Worm (Caenorhabditis elegans) whole organism, young adult: ENCODE measurements around the gene C34E11.4.

ENCODE experiments used
- B0019.2 ChIP-seq: fragments of 200-800 bp; sonication (Bioruptor generic); conservative IDR thresholded peaks from 2 replicates; pipeline ENCODE4 v1.3.6; 2022; ENCODE audit warnings: missing genetic modification reagents, missing genetic modification characterization, missing compliant biosample characterization
- D2030.7 ChIP-seq: fragments of 200-800 bp; sonication (Bioruptor generic); IDR thresholded peaks from 2 replicates; pipeline ENCODE4 v1.3.6; 2022; ENCODE audit warnings: missing genetic modification reagents, missing genetic modification characterization, missing compliant biosample characterization
- F22D6.2 ChIP-seq: sonication (generic microtip); optimal IDR thresholded peaks from 2 replicates; lab custom pipeline; 2016; ENCODE audit warnings: mild to moderate bottlenecking, missing genetic modification characterization, missing compliant biosample characterization
- F33H1.4 ChIP-seq: fragments of 200-800 bp; sonication (Bioruptor generic); IDR thresholded peaks from 2 replicates; pipeline ENCODE4 v1.3.6; 2022; ENCODE audit warnings: missing genetic modification reagents, missing genetic modification characterization, missing compliant biosample characterization
- F49E8.2 ChIP-seq: sonication (generic microtip); optimal IDR thresholded peaks from 3 replicates; lab custom pipeline; 2017; ENCODE audit warnings: missing genetic modification characterization, mild to moderate bottlenecking, missing compliant biosample characterization, antibody characterized with exemption, moderate library complexity; ENCODE audit not compliant: insufficient read depth
- K12H6.12 ChIP-seq: fragments of 200-800 bp; sonication (Bioruptor generic); optimal IDR thresholded peaks from 2 replicates; lab custom pipeline; 2018; ENCODE audit warnings: mild to moderate bottlenecking, missing genetic modification characterization, missing compliant biosample characterization
- T07F8.4 ChIP-seq: sonication (generic microtip); optimal IDR thresholded peaks from 2 replicates; lab custom pipeline; 2016; ENCODE audit warnings: mild to moderate bottlenecking, missing genetic modification characterization, moderate library complexity, missing compliant biosample characterization
- T26A5.8 ChIP-seq: sonication (generic microtip); optimal IDR thresholded peaks from 2 replicates; lab custom pipeline; 2016; ENCODE audit warnings: missing genetic modification characterization, missing compliant biosample characterization
- Y53F4B.3 ChIP-seq: fragments of 200-800 bp; sonication (Bioruptor generic); IDR thresholded peaks from 2 replicates; pipeline ENCODE4 v1.3.6; 2022; ENCODE audit warnings: missing genetic modification reagents, missing genetic modification characterization, missing compliant biosample characterization
- Y53G8AR.9 ChIP-seq: fragments of 200-800 bp; sonication (Bioruptor generic); conservative IDR thresholded peaks from 2 replicates; pipeline ENCODE4 v1.3.6; 2022; ENCODE audit warnings: missing genetic modification reagents, missing genetic modification characterization, missing compliant biosample characterization
- ZK185.1 ChIP-seq: sonication (generic microtip); optimal IDR thresholded peaks from 2 replicates; lab custom pipeline; 2016; ENCODE audit warnings: mild to moderate bottlenecking, missing genetic modification characterization, missing compliant biosample characterization; ENCODE audit not compliant: poor library complexity, severe bottlenecking
- aptf-2 ChIP-seq: fragments of 200-800 bp; sonication (Bioruptor generic); conservative IDR thresholded peaks from 2 replicates; pipeline ENCODE4 v1.3.6; 2022; ENCODE audit warnings: missing genetic modification reagents, missing genetic modification characterization, missing compliant biosample characterization
- atf-7 ChIP-seq: sonication (generic microtip); optimal IDR thresholded peaks from 2 replicates; lab custom pipeline; 2017; ENCODE audit warnings: mild to moderate bottlenecking, missing genetic modification characterization, missing compliant biosample characterization
- attf-6 ChIP-seq: fragments of 200-800 bp; sonication (Bioruptor generic); IDR thresholded peaks from 2 replicates; pipeline ENCODE4 v1.3.6; 2022; ENCODE audit warnings: missing genetic modification reagents, missing genetic modification characterization, missing compliant biosample characterization
- bed-1 ChIP-seq: fragments of 200-800 bp; sonication (Bioruptor generic); IDR thresholded peaks from 2 replicates; pipeline ENCODE4 v1.3.6; 2022; ENCODE audit warnings: missing genetic modification reagents, missing genetic modification characterization, missing compliant biosample characterization
- cebp-1 ChIP-seq, 2 experiments: fragments of 200-800 bp in 1 of 2; sonication (Bioruptor generic) in 1 of 2; sonication (generic microtip) in 1 of 2; IDR thresholded peaks in 1 of 2; optimal IDR thresholded peaks in 1 of 2; 2 replicates each; pipeline versions ENCODE4 v1.3.6 to Lab custom; 2017 to 2022; ENCODE audit warnings: missing compliant biosample characterization in 2 of 2, missing genetic modification characterization in 2 of 2, mild to moderate bottlenecking in 1 of 2, missing genetic modification reagents in 1 of 2, moderate library complexity in 1 of 2
- ceh-58 ChIP-seq: fragments of 200-800 bp; sonication (Bioruptor generic); IDR thresholded peaks from 2 replicates; pipeline ENCODE4 v1.3.6; 2022; ENCODE audit warnings: missing genetic modification characterization, missing compliant biosample characterization
- ceh-79 ChIP-seq: sonication (generic microtip); optimal IDR thresholded peaks from 2 replicates; lab custom pipeline; 2017; ENCODE audit warnings: mild to moderate bottlenecking, missing genetic modification characterization, missing compliant biosample characterization
- ceh-91 ChIP-seq: fragments of 200-800 bp; sonication (Bioruptor generic); IDR thresholded peaks from 2 replicates; pipeline ENCODE4 v1.3.6; 2022; ENCODE audit warnings: missing genetic modification reagents, missing genetic modification characterization, missing compliant biosample characterization
- dox-1 ChIP-seq: fragments of 200-800 bp; sonication (Bioruptor generic); IDR thresholded peaks from 2 replicates; pipeline ENCODE4 v1.3.6; 2022; ENCODE audit warnings: missing genetic modification reagents, missing genetic modification characterization, missing compliant biosample characterization
- egl-44 ChIP-seq: fragments of 200-800 bp; sonication (Bioruptor generic); IDR thresholded peaks from 2 replicates; pipeline ENCODE4 v1.3.6; 2022; ENCODE audit warnings: missing genetic modification reagents, missing genetic modification characterization, missing compliant biosample characterization
- ekl-4 ChIP-seq: fragments of 200-800 bp; sonication (Bioruptor generic); IDR thresholded peaks from 2 replicates; pipeline ENCODE4 v1.3.6; 2022; ENCODE audit warnings: missing genetic modification reagents, missing genetic modification characterization, missing compliant biosample characterization
- gei-17 ChIP-seq: fragments of 200-800 bp; sonication (Bioruptor generic); optimal IDR thresholded peaks from 2 replicates; lab custom pipeline; 2018; ENCODE audit warnings: mild to moderate bottlenecking, missing genetic modification characterization, missing compliant biosample characterization
- hlh-12 ChIP-seq: sonication (generic microtip); optimal IDR thresholded peaks from 2 replicates; lab custom pipeline; 2016; ENCODE audit warnings: missing genetic modification characterization, missing compliant biosample characterization
- lin-35 ChIP-seq, 3 experiments: fragments of 150-350 bp in 2 of 3; sonication (generic microtip) in 1 of 3; optimal IDR thresholded peaks; 2 replicates each; lab custom pipeline; 2014 to 2018; ENCODE audit warnings: missing biosample characterization in 3 of 3, missing genetic modification characterization in 3 of 3, missing genetic modification reagents in 3 of 3
- lin-40 ChIP-seq: sonication (generic microtip); optimal IDR thresholded peaks from 2 replicates; lab custom pipeline; 2016; ENCODE audit warnings: missing genetic modification characterization, mild to moderate bottlenecking, missing compliant biosample characterization, missing genotype, missing genetic modification reagents
- lin-54 ChIP-seq: fragments of 200-800 bp; sonication (Bioruptor generic); optimal IDR thresholded peaks from 2 replicates; lab custom pipeline; 2018; ENCODE audit warnings: mild to moderate bottlenecking, missing genetic modification characterization, missing compliant biosample characterization
- mcd-1 ChIP-seq: fragments of 200-800 bp; sonication (Bioruptor generic); IDR thresholded peaks from 2 replicates; pipeline ENCODE4 v1.3.6; 2022; ENCODE audit warnings: missing genetic modification reagents, missing genetic modification characterization, missing compliant biosample characterization
- nfya-2 ChIP-seq: fragments of 200-800 bp; sonication (Bioruptor generic); IDR thresholded peaks from 2 replicates; pipeline ENCODE4 v1.3.6; 2022; ENCODE audit warnings: missing genetic modification reagents, missing genetic modification characterization, missing compliant biosample characterization
- nhr-120 ChIP-seq: fragments of 200-800 bp; sonication (Bioruptor generic); IDR thresholded peaks from 2 replicates; pipeline ENCODE4 v1.3.6; 2022; ENCODE audit warnings: missing genetic modification characterization, missing compliant biosample characterization
- nhr-27 ChIP-seq: fragments of 200-800 bp; sonication (Bioruptor generic); optimal IDR thresholded peaks from 2 replicates; lab custom pipeline; 2018; ENCODE audit warnings: mild to moderate bottlenecking, missing genetic modification characterization, moderate library complexity, missing compliant biosample characterization
- pbrm-1 ChIP-seq: fragments of 200-800 bp; sonication (Bioruptor generic); IDR thresholded peaks from 2 replicates; pipeline ENCODE4 v1.3.6; 2022; ENCODE audit warnings: missing genetic modification reagents, missing genetic modification characterization, missing compliant biosample characterization
- repo-1 ChIP-seq: sonication (generic microtip); optimal IDR thresholded peaks from 2 replicates; lab custom pipeline; 2017; ENCODE audit warnings: mild to moderate bottlenecking, missing genetic modification characterization, missing compliant biosample characterization
- sdz-38 ChIP-seq: sonication (generic microtip); optimal IDR thresholded peaks from 2 replicates; lab custom pipeline; 2016; ENCODE audit warnings: missing genotype, missing genetic modification characterization, missing compliant biosample characterization
- snpc-1.1 ChIP-seq: sonication (generic microtip); optimal IDR thresholded peaks from 2 replicates; lab custom pipeline; 2017; ENCODE audit warnings: missing genetic modification characterization, mild to moderate bottlenecking, missing compliant biosample characterization, antibody characterized with exemption, moderate library complexity, missing genotype, missing genetic modification reagents; ENCODE audit not compliant: insufficient read depth
- sptf-2 ChIP-seq: fragments of 200-800 bp; sonication (Bioruptor generic); optimal IDR thresholded peaks from 2 replicates; lab custom pipeline; 2018; ENCODE audit warnings: mild to moderate bottlenecking, missing genetic modification characterization, missing compliant biosample characterization
- unc-130 ChIP-seq: sonication (generic microtip); optimal IDR thresholded peaks from 2 replicates; lab custom pipeline; 2016; ENCODE audit warnings: missing genetic modification reagents, missing genetic modification characterization, missing compliant biosample characterization
- unc-62 ChIP-seq: fragments of 150-350 bp; optimal IDR thresholded peaks from 2 replicates; lab custom pipeline; 2014; ENCODE audit warnings: missing biosample characterization, missing genetic modification reagents, missing genetic modification characterization
- xnd-1 ChIP-seq: sonication (generic microtip); optimal IDR thresholded peaks from 2 replicates; lab custom pipeline; 2016; ENCODE audit warnings: missing genotype, missing genetic modification reagents, missing genetic modification characterization, missing compliant biosample characterization
- zfh-2 ChIP-seq: fragments of 200-800 bp; sonication (Bioruptor generic); conservative IDR thresholded peaks from 2 replicates; pipeline ENCODE4 v1.3.6; 2022; ENCODE audit warnings: missing genetic modification reagents, missing genetic modification characterization, missing compliant biosample characterization
- ztf-22 ChIP-seq: fragments of 200-800 bp; sonication (Bioruptor generic); optimal IDR thresholded peaks from 2 replicates; lab custom pipeline; 2018; ENCODE audit warnings: mild to moderate bottlenecking, missing genetic modification characterization, moderate library complexity, missing compliant biosample characterization
- ztf-26 ChIP-seq: sonication (generic microtip); optimal IDR thresholded peaks from 2 replicates; lab custom pipeline; 2017; ENCODE audit warnings: missing genetic modification characterization, missing compliant biosample characterization
- ztf-28 ChIP-seq: fragments of 200-800 bp; sonication (Bioruptor generic); IDR thresholded peaks from 2 replicates; pipeline ENCODE4 v1.3.6; 2022; ENCODE audit warnings: missing genetic modification reagents, missing genetic modification characterization, missing compliant biosample characterization
- ztf-6 ChIP-seq: fragments of 200-800 bp; sonication (Bioruptor generic); IDR thresholded peaks from 2 replicates; pipeline ENCODE4 v1.3.6; 2022; ENCODE audit warnings: missing genetic modification reagents, missing genetic modification characterization, missing compliant biosample characterization

C34E11.4 gene

DNA sequence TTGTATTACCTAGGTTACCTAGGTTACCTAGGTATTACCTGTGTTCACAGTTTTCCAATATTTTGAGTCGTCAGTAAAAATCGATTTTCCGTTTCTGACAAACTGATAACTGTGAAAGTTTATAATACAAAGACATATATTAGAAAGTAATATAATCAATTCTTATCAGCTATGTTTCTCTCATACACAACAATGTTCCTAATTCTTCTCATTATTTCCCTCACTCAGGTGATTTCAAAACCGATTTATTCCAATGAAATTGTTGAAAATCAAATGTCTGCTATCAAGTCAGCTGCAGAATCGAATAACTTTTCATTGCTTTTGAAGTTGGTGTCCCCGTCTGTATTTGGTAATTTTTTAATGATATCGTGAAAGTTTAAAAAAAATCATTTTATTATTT lies at the start of gene C34E11.4:
C34E11.4 (plus strand) TSS at position 154 of the 400 bp plus-strand sequence.
- TF ChIP-seq ztf-28 (no peak), repo-1 (tag; lab: Kevin White, UChicago) (no peak), ceh-58 (GFP tag; lab: Robert Waterston, UW) (no peak), nhr-120 (no peak), lin-40 (no peak), F33H1.4 (GFP tag; lab: Robert Waterston, UW) (no peak), T07F8.4 (tag; lab: Kevin White, UChicago) (no peak), unc-130 (GFP tag; lab: Kevin White, UChicago) (no peak), F22D6.2 (tag; lab: Kevin White, UChicago) (no peak), Y53G8AR.9 (GFP tag; lab: Robert Waterston, UW) (no peak), aptf-2 (GFP tag; lab: Robert Waterston, UW) (no peak), F49E8.2 (tag; lab: Kevin White, UChicago) (no peak), D2030.7 (no peak)

DNA sequence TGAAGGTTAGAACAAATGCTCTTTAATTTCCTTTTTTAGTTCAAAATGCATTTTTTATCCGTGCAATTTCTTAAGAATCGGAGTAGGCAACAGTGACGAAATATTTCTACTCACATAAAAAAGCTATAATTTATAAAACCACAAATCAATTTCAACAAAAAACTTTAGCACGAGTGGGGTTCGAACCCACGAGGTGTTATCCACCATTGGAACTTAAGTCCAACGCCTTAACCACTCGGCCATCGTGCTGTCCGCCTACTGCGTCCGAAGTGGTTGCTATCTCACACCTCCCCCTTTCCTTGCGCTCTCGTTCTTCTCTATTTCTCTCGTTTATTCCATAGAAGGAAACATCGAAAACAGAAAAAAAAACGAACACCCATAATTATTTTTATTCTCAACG lies 46.3 kb upstream of the C34E11.4 start:
- TF ChIP-seq unc-130 (GFP tag; lab: Kevin White, UChicago), result peak; percentile 48
- peak; percentile 59 for TF ChIP-seq lin-54 (GFP tag; lab: Kevin White, UChicago)
- TF ChIP-seq sdz-38 (tag; lab: Kevin White, UChicago), result no peak
- peak; percentile 36 for TF ChIP-seq snpc-1.1 (tag; lab: Kevin White, UChicago)
- TF ChIP-seq Y53G8AR.9 (GFP tag; lab: Robert Waterston, UW), result no peak; the same call in 1 of the 2 replicates
- TF ChIP-seq atf-7 (tag; lab: Kevin White, UChicago), result peak; percentile 62
- no peak for TF ChIP-seq unc-62 (GFP tag; lab: Kevin White, UChicago)
- 0 out of 2 replicates have a peak, but pooled peaks have one; percentile 70 for TF ChIP-seq nfya-2 (GFP tag; lab: Robert Waterston, UW)
- peak; percentile 80 for TF ChIP-seq egl-44 (GFP tag; lab: Robert Waterston, UW)
- peak; percentile 53; the same call in 1 of the 2 replicates for TF ChIP-seq cebp-1 (GFP tag; IDR thresholded peaks at IDR 0.05; lab: Robert Waterston, UW)
- TF ChIP-seq cebp-1 (tag; optimal IDR thresholded peaks at IDR 0.05; lab: Kevin White, UChicago), result no peak
- peak; percentile 68 for TF ChIP-seq mcd-1
- peak; percentile 55; the same call in 1 of the 2 replicates for TF ChIP-seq B0019.2
- TF ChIP-seq D2030.7, result peak; percentile 76
- 0 out of 2 replicates have a peak, but pooled peaks have one; percentile 48 for TF ChIP-seq bed-1
- TF ChIP-seq ekl-4 (GFP tag; lab: Robert Waterston, UW), result peak; percentile 67; the same call in 1 of the 2 replicates
- peak; percentile 64 for TF ChIP-seq ztf-26 (tag; lab: Kevin White, UChicago)
- TF ChIP-seq dox-1, result no peak; the same call in 1 of the 2 replicates
- TF ChIP-seq lin-35 (GFP tag; optimal IDR thresholded peaks at IDR 0.05; lab: Kevin White, UChicago), result peak in 1 of 3 experiments; percentile 58
- peak; percentile 70; the same call in 1 of the 2 replicates for TF ChIP-seq ztf-6 (GFP tag; lab: Robert Waterston, UW)
- peak; percentile 64 for TF ChIP-seq K12H6.12 (tag; lab: Kevin White, UChicago)
- TF ChIP-seq sptf-2 (GFP tag; lab: Kevin White, UChicago), result peak; percentile 69
- peak; percentile 75 for TF ChIP-seq ZK185.1
- peak; percentile 71 for TF ChIP-seq T26A5.8 (tag; lab: Kevin White, UChicago)
- TF ChIP-seq zfh-2 (GFP tag; lab: Robert Waterston, UW), result no peak
- TF ChIP-seq xnd-1 (tag; lab: Kevin White, UChicago), result no peak
- peak; percentile 90 for TF ChIP-seq T07F8.4 (tag; lab: Kevin White, UChicago)
- TF ChIP-seq gei-17 (GFP tag; lab: Kevin White, UChicago), result peak; percentile 64
- TF ChIP-seq ztf-28, result peak; percentile 89; the same call in 1 of the 2 replicates
- TF ChIP-seq Y53F4B.3 (GFP tag; lab: Robert Waterston, UW), result peak; percentile 73
- TF ChIP-seq nhr-27 (tag; lab: Kevin White, UChicago), result peak; percentile 35
- peak; percentile 87 for TF ChIP-seq hlh-12
- peak; percentile 96 for TF ChIP-seq pbrm-1
- TF ChIP-seq ceh-79 (tag; lab: Kevin White, UChicago), result peak; percentile 36
- no peak for TF ChIP-seq ceh-91 (GFP tag; lab: Robert Waterston, UW)
- TF ChIP-seq ztf-22 (GFP tag; lab: Kevin White, UChicago), result no peak
- TF ChIP-seq attf-6 (GFP tag; lab: Robert Waterston, UW), result no peak
